Worm (Caenorhabditis elegans) whole organism, mixed stage, embryonic: ENCODE measurements around the gene R05F9.9.
A peak's percentile ranks its signal among the peaks of the same experiment; 100 is the strongest.
"Not testable (repeated sequence)": the region's sequence is repeated elsewhere in the genome, so short reads cannot be mapped to it uniquely, and the experiment has no call there.

Experiments
- M03D4.4 ChIP-seq: sonication (generic microtip); optimal IDR thresholded peaks from 2 replicates; lab custom pipeline; 2017; ENCODE audit warnings: mild to moderate bottlenecking, missing genetic modification characterization, missing compliant biosample characterization
- bed-3 ChIP-seq: fragments of 200-800 bp; sonication (Bioruptor generic); optimal IDR thresholded peaks from 3 replicates; lab custom pipeline; 2018; ENCODE audit warnings: mild to moderate bottlenecking, missing genetic modification characterization, moderate library complexity, missing compliant biosample characterization
- blmp-1 ChIP-seq: fragments of 150-350 bp; optimal IDR thresholded peaks from 2 replicates; lab custom pipeline; 2014; ENCODE audit warnings: missing biosample characterization, missing genetic modification characterization
- ceh-39 ChIP-seq: fragments of 150-350 bp; optimal IDR thresholded peaks from 2 replicates; lab custom pipeline; 2014; ENCODE audit warnings: missing biosample characterization, missing genetic modification characterization
- ceh-43 ChIP-seq: fragments of 200-800 bp; sonication (Bioruptor generic); optimal IDR thresholded peaks from 2 replicates; lab custom pipeline; 2018; ENCODE audit warnings: mild to moderate bottlenecking, missing genetic modification characterization, moderate library complexity, missing compliant biosample characterization
- ceh-83 ChIP-seq: fragments of 200-800 bp; sonication (Bioruptor generic); optimal IDR thresholded peaks from 2 replicates; lab custom pipeline; 2018; ENCODE audit warnings: mild to moderate bottlenecking, missing genetic modification characterization, missing compliant biosample characterization
- ces-1 ChIP-seq: fragments of 150-350 bp; optimal IDR thresholded peaks from 2 replicates; lab custom pipeline; 2014; ENCODE audit warnings: missing biosample characterization, missing genetic modification reagents, missing genetic modification characterization
- cnd-1 ChIP-seq: fragments of 200-800 bp; sonication (Bioruptor generic); optimal IDR thresholded peaks from 2 replicates; lab custom pipeline; 2018; ENCODE audit warnings: mild to moderate bottlenecking, missing genetic modification characterization, missing compliant biosample characterization
- drap-1 ChIP-seq: fragments of 200-800 bp; sonication (Bioruptor generic); optimal IDR thresholded peaks from 3 replicates; lab custom pipeline; 2018; ENCODE audit warnings: mild to moderate bottlenecking, missing genetic modification characterization, missing compliant biosample characterization
- elt-1 ChIP-seq: sonication (generic microtip); optimal IDR thresholded peaks from 2 replicates; lab custom pipeline; 2017; ENCODE audit warnings: missing genetic modification characterization, mild to moderate bottlenecking, missing compliant biosample characterization, antibody characterized with exemption, moderate library complexity, borderline replicate concordance; ENCODE audit not compliant: insufficient read depth
- elt-3 ChIP-seq: fragments of 150-350 bp; optimal IDR thresholded peaks from 2 replicates; lab custom pipeline; 2014; ENCODE audit warnings: missing biosample characterization, missing genetic modification characterization
- flh-1 ChIP-seq: fragments of 200-800 bp; sonication (Bioruptor generic); optimal IDR thresholded peaks from 2 replicates; lab custom pipeline; 2018; ENCODE audit warnings: mild to moderate bottlenecking, missing genetic modification characterization, moderate library complexity, missing compliant biosample characterization
- ham-2 ChIP-seq: fragments of 200-800 bp; sonication (Bioruptor generic); optimal IDR thresholded peaks from 2 replicates; lab custom pipeline; 2018; ENCODE audit warnings: mild to moderate bottlenecking, missing genetic modification characterization, missing compliant biosample characterization
- hlh-1 ChIP-seq: fragments of 150-350 bp; optimal IDR thresholded peaks from 2 replicates; lab custom pipeline; 2014; ENCODE audit warnings: missing biosample characterization, missing genetic modification reagents, missing genetic modification characterization
- lin-13 ChIP-seq: fragments of 150-350 bp; optimal IDR thresholded peaks from 2 replicates; lab custom pipeline; 2014; ENCODE audit warnings: missing biosample characterization, missing genetic modification characterization
- lin-32 ChIP-seq: fragments of 200-800 bp; sonication (Bioruptor generic); optimal IDR thresholded peaks from 2 replicates; lab custom pipeline; 2018; ENCODE audit warnings: mild to moderate bottlenecking, missing genetic modification characterization, missing compliant biosample characterization
- lsy-2 ChIP-seq: fragments of 150-350 bp; optimal IDR thresholded peaks from 2 replicates; lab custom pipeline; 2014; ENCODE audit warnings: missing biosample characterization, missing genetic modification characterization
- mab-5 ChIP-seq: fragments of 150-350 bp; optimal IDR thresholded peaks from 2 replicates; lab custom pipeline; 2014; ENCODE audit warnings: missing biosample characterization, missing genetic modification characterization
- mep-1 ChIP-seq: fragments of 150-350 bp; optimal IDR thresholded peaks from 2 replicates; lab custom pipeline; 2017; ENCODE audit warnings: missing biosample characterization, missing genetic modification reagents, missing genetic modification characterization, inconsistent platforms
- mls-2 ChIP-seq: sonication (generic microtip); optimal IDR thresholded peaks from 2 replicates; lab custom pipeline; 2016; ENCODE audit warnings: mild to moderate bottlenecking, missing genetic modification characterization, moderate library complexity, missing compliant biosample characterization
- nhr-12 ChIP-seq: fragments of 150-350 bp; optimal IDR thresholded peaks from 2 replicates; lab custom pipeline; 2014; ENCODE audit warnings: missing biosample characterization, missing genetic modification characterization
- nhr-2 ChIP-seq: fragments of 150-350 bp; optimal IDR thresholded peaks from 2 replicates; lab custom pipeline; 2014; ENCODE audit warnings: missing biosample characterization, missing genetic modification characterization
- nhr-237 ChIP-seq: fragments of 150-350 bp; optimal IDR thresholded peaks from 2 replicates; lab custom pipeline; 2014; ENCODE audit warnings: missing biosample characterization, missing genetic modification characterization
- nhr-28 ChIP-seq: fragments of 150-350 bp; optimal IDR thresholded peaks from 2 replicates; lab custom pipeline; 2014; ENCODE audit warnings: missing biosample characterization, missing genetic modification characterization
- nhr-76 ChIP-seq: sonication (generic microtip); optimal IDR thresholded peaks from 2 replicates; lab custom pipeline; 2017; ENCODE audit warnings: missing biosample characterization, missing genetic modification characterization
- pha-4 ChIP-seq: fragments of 150-350 bp; optimal IDR thresholded peaks from 2 replicates; lab custom pipeline; 2018; ENCODE audit warnings: missing biosample characterization, missing genetic modification reagents, missing genetic modification characterization
- sem-2 ChIP-seq: fragments of 200-800 bp; sonication (Bioruptor generic); optimal IDR thresholded peaks from 2 replicates; lab custom pipeline; 2018; ENCODE audit warnings: mild to moderate bottlenecking, missing genetic modification characterization, missing compliant biosample characterization
- sptf-1 ChIP-seq: sonication (generic microtip); optimal IDR thresholded peaks from 2 replicates; lab custom pipeline; 2017; ENCODE audit warnings: mild to moderate bottlenecking, missing genetic modification characterization, moderate library complexity, missing compliant biosample characterization
- tbx-8 ChIP-seq: fragments of 200-800 bp; sonication (Bioruptor generic); optimal IDR thresholded peaks from 2 replicates; lab custom pipeline; 2018; ENCODE audit warnings: mild to moderate bottlenecking, missing genetic modification characterization, moderate library complexity, missing compliant biosample characterization
- unc-120 ChIP-seq: sonication (generic microtip); optimal IDR thresholded peaks from 2 replicates; lab custom pipeline; 2017; ENCODE audit warnings: missing genetic modification characterization, missing compliant biosample characterization; ENCODE audit not compliant: poor library complexity, severe bottlenecking
- unc-39 ChIP-seq: fragments of 150-350 bp; optimal IDR thresholded peaks from 2 replicates; lab custom pipeline; 2014; ENCODE audit warnings: missing biosample characterization, missing genetic modification characterization
- unc-62 ChIP-seq: fragments of 150-350 bp; optimal IDR thresholded peaks from 2 replicates; lab custom pipeline; 2014; ENCODE audit warnings: missing biosample characterization, missing genetic modification reagents, missing genetic modification characterization
- zip-8 ChIP-seq: fragments of 150-350 bp; optimal IDR thresholded peaks from 2 replicates; lab custom pipeline; 2014; ENCODE audit warnings: missing biosample characterization, missing genetic modification characterization
- ztf-11 ChIP-seq: fragments of 150-350 bp; optimal IDR thresholded peaks from 2 replicates; lab custom pipeline; 2014; ENCODE audit warnings: missing biosample characterization, missing genetic modification characterization

R05F9.9 gene

ce11 chrII:4904277-4904676 lies 2.4 kb upstream of the R05F9.9 start:
- TF ChIP-seq unc-120 (tag; lab: Kevin White, UChicago), result peak; percentile 34
- TF ChIP-seq hlh-1, result peak; percentile 84
- peak; percentile 70 for TF ChIP-seq pha-4 (tag; lab: Kevin White, UChicago)
- TF ChIP-seq elt-3 (tag; lab: Kevin White, UChicago), result no peak
- TF ChIP-seq cnd-1 (tag; lab: Kevin White, UChicago), result no peak
- no peak for TF ChIP-seq mab-5
- no peak for TF ChIP-seq ceh-83 (GFP tag; lab: Kevin White, UChicago)
- TF ChIP-seq nhr-76 (tag; lab: Kevin White, UChicago), result no peak
- TF ChIP-seq nhr-28 (tag; lab: Kevin White, UChicago), result no peak
- no peak for TF ChIP-seq lin-13
- no peak for TF ChIP-seq lin-32
- peak; percentile 93 for TF ChIP-seq ces-1 (GFP tag; lab: Kevin White, UChicago)
- no peak for TF ChIP-seq zip-8 (tag; lab: Kevin White, UChicago)
- no peak for TF ChIP-seq M03D4.4
- no peak for TF ChIP-seq sptf-1 (tag; lab: Kevin White, UChicago)
- TF ChIP-seq mep-1 (tag; lab: Kevin White, UChicago), result peak; percentile 41
- no peak for TF ChIP-seq ceh-43 (GFP tag; lab: Kevin White, UChicago)
- TF ChIP-seq tbx-8 (GFP tag; lab: Kevin White, UChicago), result no peak
- TF ChIP-seq ham-2 (GFP tag; lab: Kevin White, UChicago), result peak; percentile 50
- no peak for TF ChIP-seq mls-2 (tag; lab: Kevin White, UChicago)
- no peak for TF ChIP-seq drap-1 (GFP tag; lab: Kevin White, UChicago)
- no peak for TF ChIP-seq flh-1 (GFP tag; lab: Kevin White, UChicago)
- no peak for TF ChIP-seq bed-3 (GFP tag; lab: Kevin White, UChicago)
- no peak for TF ChIP-seq blmp-1 (tag; lab: Kevin White, UChicago)
- no peak for TF ChIP-seq unc-39 (tag; lab: Kevin White, UChicago)
- no peak for TF ChIP-seq sem-2
- peak; percentile 97 for TF ChIP-seq unc-62 (GFP tag; lab: Kevin White, UChicago)
- peak; percentile 56 for TF ChIP-seq lsy-2
- no peak for TF ChIP-seq elt-1 (tag; lab: Kevin White, UChicago)
- TF ChIP-seq nhr-12, result no peak
- no peak for TF ChIP-seq ceh-39
- TF ChIP-seq ztf-11 (tag; lab: Kevin White, UChicago), result no peak
- TF ChIP-seq nhr-237, result peak; percentile 40
- no peak for TF ChIP-seq nhr-2 (tag; lab: Kevin White, UChicago)

ce11 chrII:4903696-4904095 lies 1.8 kb upstream of the R05F9.9 start, which contains the start of gene sgt-1:
TSS of gene sgt-1 (minus strand) at chrII:4903796.
- TF ChIP-seq flh-1 (GFP tag; lab: Kevin White, UChicago); ceh-43 (GFP tag; lab: Kevin White, UChicago); nhr-76 (tag; lab: Kevin White, UChicago): not testable (repeated sequence)

- not testable (repeated sequence) for TF ChIP-seq ceh-43 (GFP tag; lab: Kevin White, UChicago); mls-2 (tag; lab: Kevin White, UChicago); ztf-11 (tag; lab: Kevin White, UChicago)
- TF ChIP-seq, all 35 proteins: peak for 0; not testable (repeated sequence) for 35
These were observed 3.4 kb downstream of the R05F9.9 start, which contains the start of gene msp-32 for ce11 chrII:4898529-4898928. TSS of gene msp-32 (plus strand) at chrII:4898829.

- TF ChIP-seq mep-1 (tag; lab: Kevin White, UChicago) (no peak), sem-2 (no peak), blmp-1 (tag; lab: Kevin White, UChicago) (no peak), tbx-8 (GFP tag; lab: Kevin White, UChicago) (no peak), mab-5 (no peak), lsy-2 (no peak), nhr-76 (tag; lab: Kevin White, UChicago) (no peak), nhr-12 (no peak), nhr-28 (tag; lab: Kevin White, UChicago) (no peak), nhr-2 (tag; lab: Kevin White, UChicago) (no peak), sptf-1 (tag; lab: Kevin White, UChicago) (no peak), ceh-39 (no peak)
These were observed 9.3 kb downstream of the R05F9.9 start, which contains the start of gene msp-33 for ce11 chrII:4892594-4892993. TSS of gene msp-33 (minus strand) at chrII:4892694.
